Fruit fly (Drosophila melanogaster) whole organism, adult: ENCODE data around the gene Arf4.

Experiments used
- CG14711 ChIP-seq: fragments of 200-800 bp; sonication (Bioruptor generic); optimal IDR thresholded peaks from 2 replicates; lab custom pipeline; 2018; ENCODE audit warnings: missing biosample characterization, mild to moderate bottlenecking, missing genetic modification characterization, moderate library complexity
- CG1620 ChIP-seq: fragments of 200-800 bp; sonication (Bioruptor generic); optimal IDR thresholded peaks from 2 replicates; lab custom pipeline; 2016; ENCODE audit warnings: missing biosample characterization, missing genetic modification characterization
- CG33017 ChIP-seq: fragments of 200-800 bp; sonication (Bioruptor generic); optimal IDR thresholded peaks from 2 replicates; lab custom pipeline; 2018; ENCODE audit warnings: missing biosample characterization, mild to moderate bottlenecking, missing genetic modification characterization, moderate library complexity
- CG5204 ChIP-seq: fragments of 200-800 bp; sonication (Bioruptor generic); optimal IDR thresholded peaks from 2 replicates; lab custom pipeline; 2016; ENCODE audit warnings: missing biosample characterization, missing genetic modification characterization
- CG7045 ChIP-seq: fragments of 200-800 bp; sonication (Bioruptor generic); optimal IDR thresholded peaks from 2 replicates; lab custom pipeline; 2017; ENCODE audit warnings: missing biosample characterization, mild to moderate bottlenecking, missing genetic modification characterization
- CG7101 ChIP-seq: fragments of 200-800 bp; sonication (Bioruptor generic); optimal IDR thresholded peaks from 2 replicates; lab custom pipeline; 2018; ENCODE audit warnings: missing biosample characterization, mild to moderate bottlenecking, missing genetic modification characterization, moderate library complexity
- Clk ChIP-seq: fragments of 200-800 bp; sonication (Bioruptor generic); optimal IDR thresholded peaks from 2 replicates; lab custom pipeline; 2017; ENCODE audit warnings: missing biosample characterization, missing genetic modification characterization
- Crg-1 ChIP-seq: fragments of 200-800 bp; sonication (Bioruptor generic); optimal IDR thresholded peaks from 2 replicates; lab custom pipeline; 2016; ENCODE audit warnings: missing biosample characterization, missing genetic modification characterization
- Mnt ChIP-seq: fragments of 200-800 bp; sonication (Bioruptor generic); optimal IDR thresholded peaks from 2 replicates; lab custom pipeline; 2016; ENCODE audit warnings: missing biosample characterization, mild to moderate bottlenecking, missing genetic modification characterization
- bab1 ChIP-seq: fragments of 200-800 bp; sonication (Bioruptor generic); optimal IDR thresholded peaks from 3 replicates; lab custom pipeline; 2019; ENCODE audit warnings: missing biosample characterization, mild to moderate bottlenecking, missing genetic modification characterization, moderate library complexity
- kay ChIP-seq: fragments of 200-800 bp; sonication (Bioruptor generic); peaks from one replicate; lab custom pipeline; 2016; ENCODE audit warnings: missing biosample characterization, missing genetic modification characterization, borderline replicate concordance
- ovo ChIP-seq: fragments of 200-800 bp; sonication (Bioruptor generic); optimal IDR thresholded peaks from 2 replicates; lab custom pipeline; 2016; ENCODE audit warnings: missing biosample characterization, missing genetic modification characterization
- pad ChIP-seq: fragments of 200-800 bp; sonication (Bioruptor generic); optimal IDR thresholded peaks from 3 replicates; lab custom pipeline; 2017; ENCODE audit warnings: missing biosample characterization, missing genetic modification characterization, mild to moderate bottlenecking, moderate library complexity, missing genetic modification reagents
- toe ChIP-seq: fragments of 200-800 bp; sonication (Bioruptor generic); optimal IDR thresholded peaks from 2 replicates; lab custom pipeline; 2016; ENCODE audit warnings: missing biosample characterization, missing genetic modification characterization

DNA sequence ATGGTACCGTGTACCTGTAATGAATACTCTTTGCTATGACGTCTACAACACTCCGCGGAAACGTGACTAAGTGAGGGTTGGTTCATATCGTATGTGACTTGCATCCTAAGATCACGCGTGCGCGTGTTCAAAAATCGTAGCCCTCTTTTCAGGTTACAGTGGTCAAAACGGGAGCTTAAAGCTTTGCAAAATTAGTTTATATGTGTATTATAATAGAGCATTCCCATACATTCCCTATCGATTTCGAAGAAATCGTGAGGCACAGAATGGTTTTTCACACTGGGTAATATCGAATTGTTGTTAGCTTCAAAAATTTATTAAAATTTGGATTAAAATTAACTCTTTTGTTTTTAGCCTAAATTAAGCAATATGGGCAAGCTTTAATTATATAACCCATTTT is 22.5 kb downstream of the Arf4 start:
- TF ChIP-seq CG33017 (tag; lab: Kevin White, UChicago) (no peak), toe (GFP tag; lab: Kevin White, UChicago) (peak; percentile 4), ovo (GFP tag; lab: Kevin White, UChicago) (no peak), CG14711 (tag; lab: Kevin White, UChicago) (no peak), Clk (GFP tag; lab: Kevin White, UChicago) (no peak), CG1620 (GFP tag; lab: Kevin White, UChicago) (no peak), kay (GFP tag; lab: Kevin White, UChicago) (peak; percentile 88), Mnt (GFP tag; lab: Kevin White, UChicago) (no peak), pad (GFP tag; lab: Kevin White, UChicago) (no peak), Crg-1 (GFP tag; lab: Kevin White, UChicago) (no peak), bab1 (GFP tag; lab: Kevin White, UChicago) (peak; percentile 9), CG5204 (GFP tag; lab: Kevin White, UChicago) (no peak), CG7045 (GFP tag; lab: Kevin White, UChicago) (no peak), CG7101 (tag; lab: Kevin White, UChicago) (no peak)
